Worm (Caenorhabditis elegans): ENCODE data around the gene ccr-4.

DNA sequence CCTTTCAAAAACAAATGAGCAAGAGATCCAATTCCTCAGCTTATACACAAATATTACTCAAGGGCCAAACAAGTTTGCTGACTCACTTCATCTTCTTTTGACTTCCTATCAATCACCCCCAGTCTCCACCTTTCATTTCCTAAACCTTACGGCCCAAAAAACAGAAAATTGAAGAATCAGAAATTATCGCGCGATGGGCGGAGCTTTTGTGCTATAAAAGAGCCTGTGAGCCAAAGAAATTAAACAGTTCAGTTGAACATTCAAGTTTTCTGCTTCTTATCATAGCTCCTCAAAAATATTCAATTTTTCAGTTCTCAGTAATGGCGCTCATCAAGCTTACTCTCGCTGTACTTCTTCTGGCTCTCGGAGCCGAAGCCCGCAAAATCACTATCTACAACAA lies 18.4 kb downstream of the ccr-4 start, which contains the start of gene thn-1:
- no peak for TF ChIP-seq ama-1 (optimal IDR thresholded peaks at IDR 0.05)
- TF ChIP-seq tbx-37 (GFP tag; conservative IDR thresholded peaks at IDR 0.05), result no peak
- TF ChIP-seq hmg-4 (GFP tag; optimal IDR thresholded peaks at IDR 0.05), result no peak
- TF ChIP-seq flt-1 (GFP tag; IDR thresholded peaks at IDR 0.05), result no peak
- no peak for TF ChIP-seq ceh-13 (GFP tag; optimal IDR thresholded peaks at IDR 0.05)
- no peak for TF ChIP-seq F13C5.2 (tag; optimal IDR thresholded peaks at IDR 0.05)
- TF ChIP-seq scrt-1 (GFP tag; IDR thresholded peaks at IDR 0.05), result no peak
